Fruit fly (Drosophila melanogaster) whole organism, embryonic: Measurements from ENCODE around the gene CG46458.
A peak's percentile ranks its signal among the peaks of the same experiment; 100 is the strongest.

Source experiments
- Bgb ChIP-seq: fragments of 200-800 bp; sonication (Bioruptor generic); IDR thresholded peaks from 2 replicates; pipeline ENCODE4 v1.3.6; 2022; ENCODE audit warnings: missing biosample characterization, missing genetic modification characterization; ENCODE audit not compliant: partially characterized antibody
- Bteb2 ChIP-seq: fragments of 200-800 bp; sonication (Bioruptor generic); optimal IDR thresholded peaks from 2 replicates; lab custom pipeline; 2016; ENCODE audit warnings: missing biosample characterization, missing genetic modification characterization
- CG10147 ChIP-seq: fragments of 200-800 bp; sonication (Bioruptor generic); optimal IDR thresholded peaks from 2 replicates; lab custom pipeline; 2019; ENCODE audit warnings: missing biosample characterization, mild to moderate bottlenecking, missing genetic modification characterization, moderate library complexity
- CG10366 ChIP-seq: fragments of 200-800 bp; sonication (Bioruptor generic); IDR thresholded peaks from 2 replicates; pipeline ENCODE4 v1.3.6; 2022; ENCODE audit warnings: missing biosample characterization, missing genetic modification characterization
- CG10979 ChIP-seq: fragments of 200-800 bp; sonication (Bioruptor generic); optimal IDR thresholded peaks from 2 replicates; lab custom pipeline; 2018; ENCODE audit warnings: missing biosample characterization, mild to moderate bottlenecking, missing genetic modification characterization, moderate library complexity
- CG13775 ChIP-seq: fragments of 200-800 bp; sonication (Bioruptor generic); optimal IDR thresholded peaks from 3 replicates; lab custom pipeline; 2017; ENCODE audit warnings: missing biosample characterization, mild to moderate bottlenecking, missing genetic modification characterization
- CG30431 ChIP-seq: fragments of 200-800 bp; sonication (Bioruptor generic); optimal IDR thresholded peaks from 2 replicates; lab custom pipeline; 2017; ENCODE audit warnings: missing biosample characterization, missing genetic modification characterization
- CG34376 ChIP-seq: fragments of 200-800 bp; sonication (Bioruptor generic); optimal IDR thresholded peaks from 2 replicates; lab custom pipeline; 2018; ENCODE audit warnings: missing biosample characterization, mild to moderate bottlenecking, missing genetic modification characterization
- CG4617 ChIP-seq: fragments of 200-800 bp; sonication (Bioruptor generic); optimal IDR thresholded peaks from 3 replicates; lab custom pipeline; 2016; ENCODE audit warnings: missing biosample characterization, missing genetic modification characterization, borderline replicate concordance
- CG4707 ChIP-seq: fragments of 200-800 bp; sonication (Bioruptor generic); optimal IDR thresholded peaks from 2 replicates; lab custom pipeline; 2018; ENCODE audit warnings: missing biosample characterization, mild to moderate bottlenecking, missing genetic modification characterization, moderate library complexity
- CG4730 ChIP-seq: fragments of 200-800 bp; sonication (Bioruptor generic); IDR thresholded peaks from 2 replicates; pipeline ENCODE4 v1.3.6; 2022; ENCODE audit warnings: missing biosample characterization, missing genetic modification characterization
- CG6765 ChIP-seq: fragments of 200-800 bp; sonication (Bioruptor generic); optimal IDR thresholded peaks from 3 replicates; lab custom pipeline; 2017; ENCODE audit warnings: missing biosample characterization, mild to moderate bottlenecking, missing genetic modification characterization
- CG6813 ChIP-seq: fragments of 200-800 bp; sonication (Bioruptor generic); optimal IDR thresholded peaks from 2 replicates; lab custom pipeline; 2017; ENCODE audit warnings: missing biosample characterization, missing genetic modification characterization, mild to moderate bottlenecking, moderate library complexity, missing genetic modification reagents
- CG6854 ChIP-seq: fragments of 200-800 bp; sonication (Bioruptor generic); optimal IDR thresholded peaks from 3 replicates; lab custom pipeline; 2017; ENCODE audit warnings: missing biosample characterization, mild to moderate bottlenecking, missing genetic modification characterization
- CG7271 ChIP-seq: fragments of 200-800 bp; sonication (Bioruptor generic); optimal IDR thresholded peaks from 2 replicates; lab custom pipeline; 2018; ENCODE audit warnings: missing biosample characterization, mild to moderate bottlenecking, missing genetic modification characterization, moderate library complexity
- CG7372 ChIP-seq: fragments of 200-800 bp; sonication (Bioruptor generic); IDR thresholded peaks from 2 replicates; pipeline ENCODE4 v1.3.6; 2022; ENCODE audit warnings: missing biosample characterization, missing genetic modification characterization
- HLH54F ChIP-seq: fragments of 200-800 bp; sonication (Bioruptor generic); optimal IDR thresholded peaks from 3 replicates; lab custom pipeline; 2016; ENCODE audit warnings: missing biosample characterization, missing genetic modification characterization
- Mad ChIP-seq: fragments of 200-800 bp; sonication (Bioruptor generic); optimal IDR thresholded peaks from 2 replicates; lab custom pipeline; 2016; ENCODE audit warnings: missing biosample characterization, missing genetic modification characterization
- Meics ChIP-seq: fragments of 200-800 bp; sonication (Bioruptor generic); optimal IDR thresholded peaks from 2 replicates; lab custom pipeline; 2017; ENCODE audit warnings: missing biosample characterization, mild to moderate bottlenecking, missing genetic modification characterization
- Pdp1 ChIP-seq, 2 experiments: fragments of 200-800 bp; sonication (Bioruptor generic); optimal IDR thresholded peaks; 3 replicates each; lab custom pipeline; 2016; ENCODE audit warnings: missing biosample characterization in 2 of 2, missing genetic modification characterization in 2 of 2, mild to moderate bottlenecking in 1 of 2, moderate library complexity in 1 of 2
- Six4 ChIP-seq: fragments of 200-800 bp; sonication (Bioruptor generic); optimal IDR thresholded peaks from 2 replicates; lab custom pipeline; 2016; ENCODE audit warnings: missing biosample characterization, missing genetic modification characterization
- Sox102F ChIP-seq: fragments of 200-800 bp; sonication (Bioruptor generic); optimal IDR thresholded peaks from 2 replicates; lab custom pipeline; 2018; ENCODE audit warnings: missing biosample characterization, mild to moderate bottlenecking, missing genetic modification characterization, moderate library complexity
- Tbp ChIP-seq: fragments of >200 bp; optimal IDR thresholded peaks from 2 replicates; lab custom pipeline; 2018; ENCODE audit warnings: missing biosample characterization, missing genetic modification characterization
- Vsx1 ChIP-seq: fragments of 200-800 bp; sonication (Bioruptor generic); optimal IDR thresholded peaks from 2 replicates; lab custom pipeline; 2017; ENCODE audit warnings: missing biosample characterization, mild to moderate bottlenecking, missing genetic modification characterization, missing genetic modification reagents
- ab ChIP-seq: fragments of 200-800 bp; sonication (Bioruptor generic); optimal IDR thresholded peaks from 2 replicates; lab custom pipeline; 2016; ENCODE audit warnings: missing biosample characterization, missing genetic modification characterization
- cad ChIP-seq: fragments of >200 bp; optimal IDR thresholded peaks from 2 replicates; lab custom pipeline; 2017; ENCODE audit warnings: missing biosample characterization, missing genetic modification characterization
- chm ChIP-seq: fragments of 200-800 bp; sonication (Bioruptor generic); IDR thresholded peaks from 2 replicates; pipeline ENCODE4 v1.3.6; 2022; ENCODE audit warnings: missing biosample characterization, missing genetic modification characterization
- ci ChIP-seq: fragments of 200-800 bp; sonication (Bioruptor generic); IDR thresholded peaks from 3 replicates; pipeline ENCODE4 v1.3.6; 2022; ENCODE audit warnings: missing biosample characterization, missing genetic modification characterization
- crp ChIP-seq, 2 experiments: fragments of 200-800 bp; sonication (Bioruptor generic); optimal IDR thresholded peaks; 2 replicates in 1 of 2; 3 replicates in 1 of 2; lab custom pipeline; 2017; ENCODE audit warnings: missing biosample characterization in 2 of 2, missing genetic modification characterization in 2 of 2, mild to moderate bottlenecking in 1 of 2, moderate library complexity in 1 of 2
- ewg ChIP-seq: fragments of 200-800 bp; sonication (Bioruptor generic); optimal IDR thresholded peaks from 3 replicates; lab custom pipeline; 2017; ENCODE audit warnings: mild to moderate bottlenecking, missing biosample characterization, missing genetic modification reagents, missing genetic modification characterization
- fru ChIP-seq: fragments of >200 bp; optimal IDR thresholded peaks from 2 replicates; lab custom pipeline; 2017
- gcm ChIP-seq: fragments of 200-800 bp; sonication (Bioruptor generic); optimal IDR thresholded peaks from 2 replicates; lab custom pipeline; 2019; ENCODE audit warnings: missing biosample characterization, mild to moderate bottlenecking, missing genetic modification characterization, moderate library complexity
- ham ChIP-seq: fragments of 200-800 bp; sonication (Bioruptor generic); IDR thresholded peaks from 2 replicates; pipeline ENCODE4 v1.3.6; 2022; ENCODE audit warnings: missing biosample characterization, missing genetic modification characterization
- her ChIP-seq: fragments of 200-800 bp; sonication (Bioruptor generic); optimal IDR thresholded peaks from 2 replicates; lab custom pipeline; 2016; ENCODE audit warnings: missing biosample characterization, missing genetic modification characterization
- insv ChIP-seq, 2 experiments: fragments of 200-800 bp; sonication (Bioruptor generic); optimal IDR thresholded peaks; 3 replicates each; lab custom pipeline; 2016 to 2018; ENCODE audit warnings: missing biosample characterization in 2 of 2, missing genetic modification characterization in 2 of 2
- klu ChIP-seq: fragments of 200-800 bp; sonication (Bioruptor generic); IDR thresholded peaks from 2 replicates; pipeline ENCODE4 v1.3.6; 2022; ENCODE audit warnings: missing biosample characterization, missing genetic modification characterization
- lbe ChIP-seq: fragments of 200-800 bp; sonication (Bioruptor generic); optimal IDR thresholded peaks from 2 replicates; lab custom pipeline; 2016; ENCODE audit warnings: missing biosample characterization, mild to moderate bottlenecking, missing genetic modification characterization
- lov ChIP-seq, 2 experiments: fragments of 200-800 bp in 1 of 2; fragments of >200 bp in 1 of 2; sonication (Bioruptor generic) in 1 of 2; IDR thresholded peaks in 1 of 2; optimal IDR thresholded peaks in 1 of 2; 2 replicates in 1 of 2; 3 replicates in 1 of 2; pipeline versions ENCODE4 v1.3.6 to Lab custom; 2017 to 2022; ENCODE audit warnings: missing biosample characterization in 1 of 2, missing genetic modification characterization in 1 of 2
- luna ChIP-seq: fragments of 200-800 bp; sonication (Bioruptor generic); optimal IDR thresholded peaks from 2 replicates; lab custom pipeline; 2016; ENCODE audit warnings: missing biosample characterization, missing genetic modification characterization
- org-1 ChIP-seq: fragments of 200-800 bp; sonication (Bioruptor generic); optimal IDR thresholded peaks from 2 replicates; lab custom pipeline; 2017; ENCODE audit warnings: missing biosample characterization, missing genetic modification characterization
- pan ChIP-seq, 4 experiments: fragments of >200 bp in 3 of 4; fragments of 200-800 bp in 1 of 4; sonication (Bioruptor generic) in 1 of 4; optimal IDR thresholded peaks in 3 of 4; IDR thresholded peaks in 1 of 4; 2 replicates each; pipeline versions ENCODE4 v1.3.6 to Lab custom; 2017 to 2022; ENCODE audit warnings: missing biosample characterization in 2 of 4, missing genetic modification characterization in 2 of 4, mixed read lengths in 1 of 4
- pb ChIP-seq: fragments of 200-800 bp; sonication (Bioruptor generic); optimal IDR thresholded peaks from 3 replicates; lab custom pipeline; 2016; ENCODE audit warnings: missing biosample characterization, missing genetic modification characterization
- ranshi ChIP-seq: fragments of 200-800 bp; sonication (Bioruptor generic); IDR thresholded peaks from 2 replicates; pipeline ENCODE4 v1.3.6; 2022; ENCODE audit warnings: missing biosample characterization, missing genetic modification characterization
- slou ChIP-seq: fragments of 200-800 bp; sonication (Bioruptor generic); optimal IDR thresholded peaks from 3 replicates; lab custom pipeline; 2016; ENCODE audit warnings: missing biosample characterization, missing genetic modification characterization
- unpg ChIP-seq: fragments of 200-800 bp; sonication (Bioruptor generic); optimal IDR thresholded peaks from 3 replicates; lab custom pipeline; 2018; ENCODE audit warnings: missing biosample characterization, mild to moderate bottlenecking, missing genetic modification characterization, moderate library complexity
- vfl ChIP-seq: fragments of 200-800 bp; sonication (Bioruptor generic); optimal IDR thresholded peaks from 2 replicates; lab custom pipeline; 2016; ENCODE audit warnings: missing biosample characterization, missing genetic modification characterization
- vnd ChIP-seq: fragments of 200-800 bp; sonication (Bioruptor generic); IDR thresholded peaks from 3 replicates; pipeline ENCODE4 v1.3.6; 2022; ENCODE audit warnings: missing biosample characterization, missing genetic modification characterization; ENCODE audit not compliant: partially characterized antibody
- zen ChIP-seq: fragments of 200-800 bp; sonication (Bioruptor generic); optimal IDR thresholded peaks from 3 replicates; lab custom pipeline; 2018; ENCODE audit warnings: missing biosample characterization, mild to moderate bottlenecking, missing genetic modification characterization, moderate library complexity

The CG46458 gene

dm6 chr3R:6881264-6882014 lies 76.7 kb downstream of the CG46458 start (continued):
- TF ChIP-seq CG10979 (tag; lab: Kevin White, UChicago) (no peak), CG6765 (no peak), Bteb2 (GFP tag; lab: Kevin White, UChicago) (no peak), fru (lab: Kevin White, UChicago) (no peak), cad (GFP tag; lab: Kevin White, UChicago) (no peak), CG4617 (no peak), CG7271 (peak; percentile 81), Pdp1 (GFP tag; optimal IDR thresholded peaks at IDR 0.05; lab: Kevin White, UChicago) (peak in 1 of 2 experiments; percentile 42), CG10366 (GFP tag; lab: Robert Waterston, UW) (peak; percentile 29; the same call in 1 of the 2 replicates), ham (GFP tag; lab: Robert Waterston, UW) (no peak), vfl (no peak), lov (optimal IDR thresholded peaks at IDR 0.05; lab: Kevin White, UChicago) (no peak), lov (GFP tag; IDR thresholded peaks at IDR 0.05; lab: Robert Waterston, UW) (peak; percentile 79; the same call in 2 of the 3 replicates), ranshi (peak; percentile 11; the same call in 1 of the 2 replicates), Sox102F (GFP tag; lab: Kevin White, UChicago) (peak; percentile 76), her (GFP tag; lab: Kevin White, UChicago) (peak; percentile 21), crp (GFP tag; optimal IDR thresholded peaks at IDR 0.05; lab: Kevin White, UChicago) (no peak), klu (GFP tag; lab: Robert Waterston, UW) (no peak), chm (GFP tag; lab: Robert Waterston, UW) (peak; percentile 42; the same call in 1 of the 2 replicates), CG13775 (GFP tag; lab: Kevin White, UChicago) (peak; percentile 70), Mad (GFP tag; lab: Kevin White, UChicago) (peak; percentile 32), pb (GFP tag; lab: Kevin White, UChicago) (peak; percentile 14), unpg (GFP tag; lab: Kevin White, UChicago) (no peak), gcm (GFP tag; lab: Kevin White, UChicago) (peak; percentile 87), CG4707 (GFP tag; lab: Kevin White, UChicago) (no peak), CG7372 (GFP tag; lab: Robert Waterston, UW) (0 out of 2 replicates have a peak, but pooled peaks have one; percentile 16), CG10147 (GFP tag; lab: Kevin White, UChicago) (no peak), Vsx1 (GFP tag; lab: Kevin White, UChicago) (no peak), ewg (peak; percentile 63), insv (GFP tag; optimal IDR thresholded peaks at IDR 0.05; lab: Kevin White, UChicago) (no peak), slou (GFP tag; lab: Kevin White, UChicago) (no peak), CG34376 (GFP tag; lab: Kevin White, UChicago) (no peak), Tbp (GFP tag; lab: Kevin White, UChicago) (no peak), CG4730 (GFP tag; lab: Robert Waterston, UW) (no peak), vnd (no peak), luna (GFP tag; lab: Kevin White, UChicago) (no peak), ab (GFP tag; lab: Kevin White, UChicago) (no peak), lbe (GFP tag; lab: Kevin White, UChicago) (no peak), Bgb (no peak), CG6854 (GFP tag; lab: Kevin White, UChicago) (no peak), Meics (GFP tag; lab: Kevin White, UChicago) (peak; percentile 30), pan (optimal IDR thresholded peaks at IDR 0.05; lab: Kevin White, UChicago) (no peak), pan (GFP tag; optimal IDR thresholded peaks at IDR 0.05 in 1 of 2, IDR thresholded peaks at IDR 0.05 in 1 of 2) (peak in 1 of 2 experiments; percentile 49), CG30431 (GFP tag; lab: Kevin White, UChicago) (peak; percentile 60), CG6813 (peak; percentile 49), zen (tag; lab: Kevin White, UChicago) (peak; percentile 95), HLH54F (peak; percentile 39), Six4 (GFP tag; lab: Kevin White, UChicago) (peak; percentile 56), ci (GFP tag; lab: Robert Waterston, UW) (peak; percentile 73), org-1 (GFP tag; lab: Kevin White, UChicago) (peak; percentile 51)
